Fruit fly (Drosophila melanogaster) whole organism, embryonic: ENCODE measurements around the gene Moe.

Experiments used
- ATbp ChIP-seq: fragments of 200-800 bp; sonication (Bioruptor generic); optimal IDR thresholded peaks from 2 replicates; lab custom pipeline; 2017; ENCODE audit warnings: missing biosample characterization, mild to moderate bottlenecking, missing genetic modification characterization, missing genetic modification reagents
- Antp ChIP-seq: fragments of 200-800 bp; sonication (Bioruptor generic); optimal IDR thresholded peaks from 3 replicates; lab custom pipeline; 2016; ENCODE audit warnings: missing biosample characterization, missing genetic modification characterization
- CG10979 ChIP-seq: fragments of 200-800 bp; sonication (Bioruptor generic); optimal IDR thresholded peaks from 2 replicates; lab custom pipeline; 2018; ENCODE audit warnings: missing biosample characterization, mild to moderate bottlenecking, missing genetic modification characterization, moderate library complexity
- CG11695 ChIP-seq: fragments of 200-800 bp; sonication (Bioruptor generic); IDR thresholded peaks from 3 replicates; pipeline ENCODE4 v1.3.6; 2022; ENCODE audit warnings: missing biosample characterization, missing genetic modification characterization
- CG17328 ChIP-seq: fragments of 200-800 bp; sonication (Bioruptor generic); IDR thresholded peaks from 2 replicates; pipeline ENCODE4 v1.3.6; 2022; ENCODE audit warnings: missing biosample characterization, missing genetic modification characterization
- CG17385 ChIP-seq: fragments of 200-800 bp; sonication (Bioruptor generic); optimal IDR thresholded peaks from 3 replicates; lab custom pipeline; 2018; ENCODE audit warnings: missing biosample characterization, mild to moderate bottlenecking, missing genetic modification characterization
- CG18764 ChIP-seq: fragments of 200-800 bp; sonication (Bioruptor generic); optimal IDR thresholded peaks from 3 replicates; lab custom pipeline; 2016; ENCODE audit warnings: missing biosample characterization, missing genetic modification characterization
- CG3163 ChIP-seq: fragments of 200-800 bp; sonication (Bioruptor generic); optimal IDR thresholded peaks from 3 replicates; lab custom pipeline; 2016; ENCODE audit warnings: missing biosample characterization, missing genetic modification characterization
- CG32532 ChIP-seq: fragments of 200-800 bp; sonication (Bioruptor generic); IDR thresholded peaks from 2 replicates; pipeline ENCODE4 v1.3.6; 2022; ENCODE audit warnings: missing biosample characterization, missing genetic modification characterization
- CG33557 ChIP-seq: fragments of 200-800 bp; sonication (Bioruptor generic); optimal IDR thresholded peaks from 2 replicates; lab custom pipeline; 2019; ENCODE audit warnings: missing biosample characterization, mild to moderate bottlenecking, missing genetic modification characterization, moderate library complexity
- CG3847 ChIP-seq: fragments of 200-800 bp; sonication (Bioruptor generic); IDR thresholded peaks from 2 replicates; pipeline ENCODE4 v1.3.6; 2022; ENCODE audit warnings: missing biosample characterization, missing genetic modification characterization
- CG3995 ChIP-seq: fragments of 200-800 bp; sonication (Bioruptor generic); optimal IDR thresholded peaks from 3 replicates; lab custom pipeline; 2016; ENCODE audit warnings: missing biosample characterization, missing genetic modification characterization
- CG7372 ChIP-seq: fragments of 200-800 bp; sonication (Bioruptor generic); IDR thresholded peaks from 2 replicates; pipeline ENCODE4 v1.3.6; 2022; ENCODE audit warnings: missing biosample characterization, missing genetic modification characterization
- CG7556 ChIP-seq: fragments of 200-800 bp; sonication (Bioruptor generic); optimal IDR thresholded peaks from 2 replicates; lab custom pipeline; 2017; ENCODE audit warnings: missing biosample characterization, mild to moderate bottlenecking, missing genetic modification characterization
- CG8290 ChIP-seq, 3 experiments: fragments of 200-800 bp; sonication (Bioruptor generic); optimal IDR thresholded peaks; 2 replicates each; lab custom pipeline; 2016 to 2019; ENCODE audit warnings: missing biosample characterization in 3 of 3, missing genetic modification characterization in 3 of 3, mild to moderate bottlenecking in 2 of 3, moderate library complexity in 1 of 3
- CG9817 ChIP-seq: fragments of 200-800 bp; sonication (Bioruptor generic); optimal IDR thresholded peaks from 2 replicates; lab custom pipeline; 2018; ENCODE audit warnings: missing biosample characterization, mild to moderate bottlenecking, missing genetic modification characterization, moderate library complexity
- CG9932 ChIP-seq: fragments of 200-800 bp; sonication (Bioruptor generic); IDR thresholded peaks from 2 replicates; pipeline ENCODE4 v1.3.6; 2022; ENCODE audit warnings: missing biosample characterization, missing genetic modification characterization
- Doc3 ChIP-seq: fragments of 200-800 bp; sonication (Bioruptor generic); IDR thresholded peaks from 3 replicates; pipeline ENCODE4 v1.3.6; 2022; ENCODE audit warnings: missing biosample characterization, missing genetic modification characterization; ENCODE audit not compliant: partially characterized antibody
- E2f2 ChIP-seq: fragments of 200-800 bp; sonication (Bioruptor generic); IDR thresholded peaks from 2 replicates; pipeline ENCODE4 v1.3.6; 2022; ENCODE audit warnings: missing biosample characterization, missing genetic modification characterization
- Ets65A ChIP-seq: fragments of 200-800 bp; sonication (Bioruptor generic); peaks from one replicate; lab custom pipeline; 2016; ENCODE audit warnings: missing biosample characterization, missing genetic modification characterization
- Fer3 ChIP-seq: fragments of 200-800 bp; sonication (Bioruptor generic); optimal IDR thresholded peaks from 2 replicates; lab custom pipeline; 2018; ENCODE audit warnings: missing biosample characterization, mild to moderate bottlenecking, missing genetic modification characterization, moderate library complexity
- HLH4C ChIP-seq: fragments of 200-800 bp; sonication (Bioruptor generic); IDR thresholded peaks from 3 replicates; pipeline ENCODE4 v1.3.6; 2022; ENCODE audit warnings: missing biosample characterization, missing genetic modification characterization; ENCODE audit not compliant: partially characterized antibody
- HLHmδ ChIP-seq: fragments of 200-800 bp; sonication (Bioruptor generic); optimal IDR thresholded peaks from 2 replicates; lab custom pipeline; 2018; ENCODE audit warnings: missing biosample characterization, mild to moderate bottlenecking, missing genetic modification characterization, moderate library complexity
- Jarid2 ChIP-seq: fragments of 200-800 bp; sonication (Bioruptor generic); optimal IDR thresholded peaks from 3 replicates; lab custom pipeline; 2017; ENCODE audit warnings: mild to moderate bottlenecking, missing biosample characterization, missing genetic modification reagents, missing genetic modification characterization
- Meics ChIP-seq: fragments of 200-800 bp; sonication (Bioruptor generic); optimal IDR thresholded peaks from 2 replicates; lab custom pipeline; 2017; ENCODE audit warnings: missing biosample characterization, mild to moderate bottlenecking, missing genetic modification characterization
- NC2β ChIP-seq: fragments of 200-800 bp; sonication (Bioruptor generic); optimal IDR thresholded peaks from 2 replicates; lab custom pipeline; 2016; ENCODE audit warnings: missing biosample characterization, missing genetic modification characterization
- Rx ChIP-seq: fragments of 200-800 bp; sonication (Bioruptor generic); IDR thresholded peaks from 2 replicates; pipeline ENCODE4 v1.3.6; 2022; ENCODE audit warnings: missing biosample characterization, missing genetic modification characterization
- Sox100B ChIP-seq: fragments of 200-800 bp; sonication (Bioruptor generic); optimal IDR thresholded peaks from 3 replicates; lab custom pipeline; 2018; ENCODE audit warnings: missing biosample characterization, mild to moderate bottlenecking, missing genetic modification characterization
- Sox102F ChIP-seq: fragments of 200-800 bp; sonication (Bioruptor generic); optimal IDR thresholded peaks from 2 replicates; lab custom pipeline; 2018; ENCODE audit warnings: missing biosample characterization, mild to moderate bottlenecking, missing genetic modification characterization, moderate library complexity
- Xrp1 ChIP-seq: fragments of 200-800 bp; sonication (Bioruptor generic); IDR thresholded peaks from 2 replicates; pipeline ENCODE4 v1.3.6; 2022; ENCODE audit warnings: missing biosample characterization, missing genetic modification characterization
- ase ChIP-seq: fragments of 200-800 bp; sonication (Bioruptor generic); IDR thresholded peaks from 3 replicates; pipeline ENCODE4 v1.3.6; 2022; ENCODE audit warnings: missing biosample characterization, missing genetic modification characterization
- ash1 ChIP-seq: fragments of 200-800 bp; sonication (Bioruptor generic); optimal IDR thresholded peaks from 2 replicates; lab custom pipeline; 2018; ENCODE audit warnings: missing biosample characterization, mild to moderate bottlenecking, missing genetic modification characterization
- ato ChIP-seq: fragments of 200-800 bp; sonication (Bioruptor generic); IDR thresholded peaks from 2 replicates; pipeline ENCODE4 v1.3.6; 2022; ENCODE audit warnings: missing biosample characterization, missing genetic modification characterization; ENCODE audit not compliant: partially characterized antibody
- fd3F ChIP-seq: fragments of 200-800 bp; sonication (Bioruptor generic); optimal IDR thresholded peaks from 2 replicates; lab custom pipeline; 2018; ENCODE audit warnings: missing biosample characterization, mild to moderate bottlenecking, missing genetic modification characterization, moderate library complexity
- gcm2 ChIP-seq: fragments of 200-800 bp; sonication (Bioruptor generic); optimal IDR thresholded peaks from 2 replicates; lab custom pipeline; 2016; ENCODE audit warnings: missing biosample characterization, missing genetic modification characterization
- gfzf ChIP-seq: fragments of 200-800 bp; sonication (Bioruptor generic); optimal IDR thresholded peaks from 2 replicates; lab custom pipeline; 2016; ENCODE audit warnings: missing biosample characterization, mild to moderate bottlenecking, missing genetic modification characterization, moderate library complexity
- grau ChIP-seq: fragments of 200-800 bp; optimal IDR thresholded peaks from 3 replicates; lab custom pipeline; 2019; ENCODE audit warnings: missing biosample characterization, mild to moderate bottlenecking, missing genetic modification characterization, moderate library complexity
- hbn ChIP-seq: fragments of 200-800 bp; sonication (Bioruptor generic); IDR thresholded peaks from 2 replicates; pipeline ENCODE4 v1.3.6; 2022; ENCODE audit warnings: missing biosample characterization, missing genetic modification characterization; ENCODE audit not compliant: partially characterized antibody
- jigr1 ChIP-seq: fragments of 200-800 bp; sonication (Bioruptor generic); IDR thresholded peaks from 3 replicates; pipeline ENCODE4 v1.3.6; 2022; ENCODE audit warnings: missing biosample characterization, missing genetic modification characterization
- lola ChIP-seq, 3 experiments: fragments of >200 bp in 2 of 3; fragments of 200-800 bp in 1 of 3; sonication (Bioruptor generic) in 1 of 3; optimal IDR thresholded peaks; 2 replicates each; lab custom pipeline; 2017 to 2019; ENCODE audit warnings: missing biosample characterization in 3 of 3, missing genetic modification characterization in 3 of 3, mild to moderate bottlenecking in 1 of 3, moderate library complexity in 1 of 3
- pan ChIP-seq, 4 experiments: fragments of >200 bp in 3 of 4; fragments of 200-800 bp in 1 of 4; sonication (Bioruptor generic) in 1 of 4; optimal IDR thresholded peaks in 3 of 4; IDR thresholded peaks in 1 of 4; 2 replicates each; pipeline versions ENCODE4 v1.3.6 to Lab custom; 2017 to 2022; ENCODE audit warnings: missing biosample characterization in 2 of 4, missing genetic modification characterization in 2 of 4, mixed read lengths in 1 of 4
- pb ChIP-seq: fragments of 200-800 bp; sonication (Bioruptor generic); optimal IDR thresholded peaks from 3 replicates; lab custom pipeline; 2016; ENCODE audit warnings: missing biosample characterization, missing genetic modification characterization
- scrt ChIP-seq: fragments of 200-800 bp; sonication (Bioruptor generic); optimal IDR thresholded peaks from 2 replicates; lab custom pipeline; 2018; ENCODE audit warnings: missing biosample characterization, mild to moderate bottlenecking, missing genetic modification characterization, moderate library complexity
- sna ChIP-seq: fragments of 200-800 bp; sonication (Bioruptor generic); IDR thresholded peaks from 2 replicates; pipeline ENCODE4 v1.3.6; 2022; ENCODE audit warnings: missing biosample characterization, missing genetic modification characterization; ENCODE audit not compliant: partially characterized antibody
- so ChIP-seq: fragments of 200-800 bp; sonication (Bioruptor generic); IDR thresholded peaks from 3 replicates; pipeline ENCODE4 v1.3.6; 2022; ENCODE audit warnings: missing biosample characterization, missing genetic modification characterization
- sqz ChIP-seq: fragments of 200-800 bp; sonication (Bioruptor generic); optimal IDR thresholded peaks from 3 replicates; lab custom pipeline; 2018; ENCODE audit warnings: missing biosample characterization, mild to moderate bottlenecking, missing genetic modification characterization
- zen2 ChIP-seq: fragments of 200-800 bp; sonication (Bioruptor generic); IDR thresholded peaks from 3 replicates; pipeline ENCODE4 v1.3.6; 2022; ENCODE audit warnings: missing biosample characterization, missing genetic modification characterization; ENCODE audit not compliant: partially characterized antibody

Moe gene

DNA sequence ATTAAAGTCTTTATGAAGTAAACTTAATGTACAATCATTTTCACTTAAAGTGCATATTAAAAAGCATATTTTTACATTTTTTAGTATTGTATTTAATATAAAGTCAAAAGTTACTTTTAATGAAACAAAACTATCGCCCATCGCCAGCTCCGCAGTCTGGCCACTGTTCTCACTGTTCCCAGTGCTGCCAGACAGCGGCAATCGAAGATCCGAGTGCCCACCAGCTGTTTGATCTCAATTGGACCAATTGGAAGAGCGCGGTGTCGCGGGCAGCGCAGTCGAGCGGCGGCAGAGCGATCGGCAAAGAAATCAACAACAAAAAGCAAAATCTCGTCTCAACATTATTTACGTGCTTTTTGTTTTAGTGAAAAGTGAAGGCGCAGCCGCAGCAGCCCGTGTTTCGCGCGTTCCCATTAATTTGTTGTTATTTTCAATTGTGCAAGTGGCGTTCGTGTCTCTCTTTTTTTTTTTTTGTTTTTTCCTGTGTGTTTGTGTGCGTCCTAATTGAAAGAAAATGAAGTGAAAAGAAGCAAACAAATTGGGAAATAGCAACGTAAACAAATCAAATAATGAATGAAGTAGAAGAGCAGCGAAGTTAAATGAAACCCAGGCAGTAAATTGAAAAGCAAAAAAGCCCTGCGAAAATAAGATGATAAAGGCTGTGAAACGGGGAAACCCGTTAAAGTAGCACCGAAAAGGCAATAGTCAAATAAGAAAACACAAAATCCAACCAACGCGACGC is 8.8 kb upstream of the Moe start, which contains the start of gene rdgA (continued):
- TF ChIP-seq pan (optimal IDR thresholded peaks at IDR 0.05; lab: Kevin White, UChicago): no peak
- TF ChIP-seq pan (GFP tag; optimal IDR thresholded peaks at IDR 0.05 in 1 of 2, IDR thresholded peaks at IDR 0.05 in 1 of 2): peak in 1 of 2 experiments; percentile 61
- no peak for TF ChIP-seq Rx
- TF ChIP-seq CG3163: no peak
- TF ChIP-seq CG7556: no peak
- no peak for TF ChIP-seq gfzf (GFP tag; lab: Kevin White, UChicago)
- TF ChIP-seq so (GFP tag; lab: Robert Waterston, UW): no peak
- no peak for TF ChIP-seq Fer3 (tag; lab: Kevin White, UChicago)
- TF ChIP-seq HLHmδ (GFP tag; lab: Kevin White, UChicago): no peak
- peak; percentile 82 for TF ChIP-seq CG9932 (GFP tag; lab: Robert Waterston, UW)
- TF ChIP-seq CG11695 (GFP tag; lab: Robert Waterston, UW): no peak
- peak; percentile 32; the same call in 2 of the 3 replicates for TF ChIP-seq Doc3 (GFP tag; lab: Robert Waterston, UW)
- TF ChIP-seq CG17385 (GFP tag; lab: Kevin White, UChicago): no peak
- no peak for TF ChIP-seq gcm2 (GFP tag; lab: Kevin White, UChicago)
- TF ChIP-seq Xrp1 (GFP tag; lab: Robert Waterston, UW): peak; percentile 34; the same call in 1 of the 2 replicates
- no peak for TF ChIP-seq CG33557 (GFP tag; lab: Kevin White, UChicago)
- no peak for TF ChIP-seq lola (GFP tag; optimal IDR thresholded peaks at IDR 0.05; lab: Kevin White, UChicago)
- TF ChIP-seq pb (GFP tag; lab: Kevin White, UChicago): no peak
- no peak for TF ChIP-seq fd3F (GFP tag; lab: Kevin White, UChicago)
- TF ChIP-seq hbn (GFP tag; lab: Robert Waterston, UW): peak; percentile 54
- no peak for TF ChIP-seq Antp (GFP tag; lab: Kevin White, UChicago)
- TF ChIP-seq NC2β: no peak
- TF ChIP-seq Ets65A (GFP tag; lab: Kevin White, UChicago): peak; percentile 90
- no peak for TF ChIP-seq ATbp (GFP tag; lab: Kevin White, UChicago)
- TF ChIP-seq HLH4C (GFP tag; lab: Robert Waterston, UW): peak; percentile 32; the same call in 1 of the 3 replicates
- TF ChIP-seq E2f2 (GFP tag; lab: Robert Waterston, UW): no peak; the same call in 1 of the 2 replicates
- peak; percentile 23 for TF ChIP-seq CG9817 (tag; lab: Kevin White, UChicago)
- peak; percentile 77 for TF ChIP-seq CG32532
- TF ChIP-seq CG17328 (GFP tag; lab: Robert Waterston, UW): peak; percentile 41; the same call in 1 of the 2 replicates
- no peak for TF ChIP-seq CG10979
- TF ChIP-seq CG3995 (GFP tag; lab: Kevin White, UChicago): peak; percentile 21
- no peak for TF ChIP-seq ash1 (GFP tag; lab: Kevin White, UChicago)
- peak; percentile 32 for TF ChIP-seq sna (GFP tag; lab: Robert Waterston, UW)
- peak; percentile 29; the same call in 1 of the 2 replicates for TF ChIP-seq CG7372 (GFP tag; lab: Robert Waterston, UW)
- no peak for TF ChIP-seq CG18764
- 0 out of 2 replicates have a peak, but pooled peaks have one; percentile 29 for TF ChIP-seq ato
- no peak for TF ChIP-seq Sox102F (GFP tag; lab: Kevin White, UChicago)
- TF ChIP-seq Jarid2 (GFP tag; lab: Kevin White, UChicago): no peak
- TF ChIP-seq zen2: 0 out of 3 replicates have a peak, but pooled peaks have one; percentile 34
- TF ChIP-seq scrt: no peak
- TF ChIP-seq ase (GFP tag; lab: Robert Waterston, UW): peak; percentile 24; the same call in 1 of the 3 replicates
- no peak for TF ChIP-seq jigr1 (GFP tag; lab: Robert Waterston, UW)
- TF ChIP-seq sqz (GFP tag; lab: Kevin White, UChicago): peak; percentile 42
- TF ChIP-seq CG3847 (GFP tag; lab: Robert Waterston, UW): peak; percentile 88
- no peak for TF ChIP-seq Meics (GFP tag; lab: Kevin White, UChicago)
- no peak for TF ChIP-seq CG8290 (GFP tag; optimal IDR thresholded peaks at IDR 0.05; lab: Kevin White, UChicago)
- TF ChIP-seq CG8290 (tag; optimal IDR thresholded peaks at IDR 0.05; lab: Kevin White, UChicago): peak in 1 of 2 experiments; percentile 61
- TF ChIP-seq Sox100B: no peak
- TF ChIP-seq grau: peak; percentile 1
